Worm (Caenorhabditis elegans) whole organism, L3 larva: ENCODE results near the gene hip-1.

Experiments
- ceh-82 ChIP-seq: fragments of 150-350 bp; optimal IDR thresholded peaks from 2 replicates; lab custom pipeline; 2014; ENCODE audit warnings: missing biosample characterization, missing genetic modification characterization
- ceh-9 ChIP-seq: sonication (generic microtip); optimal IDR thresholded peaks from 2 replicates; lab custom pipeline; 2018; ENCODE audit warnings: missing biosample characterization, missing genetic modification characterization
- lin-15B ChIP-seq: fragments of 150-350 bp; optimal IDR thresholded peaks from 2 replicates; lab custom pipeline; 2014; ENCODE audit warnings: missing biosample characterization, missing genetic modification characterization
- nhr-12 ChIP-seq: fragments of 150-350 bp; optimal IDR thresholded peaks from 2 replicates; lab custom pipeline; 2014; ENCODE audit warnings: missing biosample characterization, missing genetic modification characterization
- nhr-28 ChIP-seq: fragments of 150-350 bp; optimal IDR thresholded peaks from 2 replicates; lab custom pipeline; 2014; ENCODE audit warnings: missing biosample characterization, missing genetic modification characterization
- unc-62 ChIP-seq: fragments of 150-350 bp; sonication (generic microtip); optimal IDR thresholded peaks from 4 replicates; lab custom pipeline; 2014; ENCODE audit warnings: missing biosample characterization, missing genetic modification reagents, missing genetic modification characterization
- zag-1 ChIP-seq: fragments of 150-350 bp; optimal IDR thresholded peaks from 2 replicates; lab custom pipeline; 2014; ENCODE audit warnings: missing biosample characterization, missing genetic modification characterization

ce11 chrIII:13660123-13660522, 37.8 kb upstream of the hip-1 start:
- no peak for TF ChIP-seq ceh-9 (tag; lab: Kevin White, UChicago)
- TF ChIP-seq lin-15B (tag; lab: Kevin White, UChicago), result no peak
- TF ChIP-seq ceh-82 (tag; lab: Kevin White, UChicago), result no peak
- TF ChIP-seq nhr-28, result no peak
- TF ChIP-seq unc-62 (GFP tag; lab: Kevin White, UChicago), result no peak
- TF ChIP-seq zag-1, result no peak
- TF ChIP-seq nhr-12 (tag; lab: Kevin White, UChicago), result no peak
